Worm (Caenorhabditis elegans) whole organism, mixed stage, embryonic: ENCODE data around the gene T28D9.1.

ENCODE experiments used
- elt-1 ChIP-seq: sonication (generic microtip); optimal IDR thresholded peaks from 2 replicates; lab custom pipeline; 2017; ENCODE audit warnings: missing genetic modification characterization, mild to moderate bottlenecking, missing compliant biosample characterization, antibody characterized with exemption, moderate library complexity, borderline replicate concordance; ENCODE audit not compliant: insufficient read depth
- hlh-1 ChIP-seq: fragments of 150-350 bp; optimal IDR thresholded peaks from 2 replicates; lab custom pipeline; 2014; ENCODE audit warnings: missing biosample characterization, missing genetic modification reagents, missing genetic modification characterization
- nhr-12 ChIP-seq: fragments of 150-350 bp; optimal IDR thresholded peaks from 2 replicates; lab custom pipeline; 2014; ENCODE audit warnings: missing biosample characterization, missing genetic modification characterization
- nhr-2 ChIP-seq: fragments of 150-350 bp; optimal IDR thresholded peaks from 2 replicates; lab custom pipeline; 2014; ENCODE audit warnings: missing biosample characterization, missing genetic modification characterization
- sptf-1 ChIP-seq: sonication (generic microtip); optimal IDR thresholded peaks from 2 replicates; lab custom pipeline; 2017; ENCODE audit warnings: mild to moderate bottlenecking, missing genetic modification characterization, moderate library complexity, missing compliant biosample characterization

DNA sequence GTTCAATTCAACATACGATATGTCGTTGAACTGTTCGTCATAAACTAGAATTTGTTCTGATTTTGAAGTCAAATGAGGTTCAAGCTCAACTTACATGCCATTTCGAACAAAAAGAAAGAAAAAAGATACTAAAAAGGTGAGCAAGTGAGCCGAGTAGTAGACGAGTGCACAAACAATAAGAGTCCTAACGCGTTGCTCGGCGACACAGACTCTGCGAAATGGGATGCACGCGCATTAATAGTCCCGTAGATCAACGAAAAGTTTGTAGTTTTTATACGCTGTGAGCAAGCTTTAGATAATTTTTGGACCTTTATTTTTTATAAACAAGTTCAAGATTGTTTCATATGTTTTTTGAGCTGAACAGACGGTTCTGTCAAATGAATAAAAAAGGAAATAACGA lies 36.4 kb downstream of the T28D9.1 start, which contains the start of gene C56E6.4:
- no peak for TF ChIP-seq sptf-1 (tag; lab: Kevin White, UChicago)
- no peak for TF ChIP-seq nhr-2 (tag; lab: Kevin White, UChicago)
- no peak for TF ChIP-seq elt-1 (tag; lab: Kevin White, UChicago)
- no peak for TF ChIP-seq nhr-12 (tag; lab: Kevin White, UChicago)
- TF ChIP-seq hlh-1 (tag; lab: Kevin White, UChicago) = no peak
